Worm (Caenorhabditis elegans) whole organism, L1 larva: ENCODE data around the gene aat-1.

Experiments used
- C16A3.4 ChIP-seq: fragments of 150-350 bp; optimal IDR thresholded peaks from 2 replicates; lab custom pipeline; 2014; ENCODE audit warnings: missing biosample characterization, missing genetic modification characterization
- ama-1 ChIP-seq: fragments of 150-350 bp; optimal IDR thresholded peaks from 2 replicates; lab custom pipeline; 2014
- blmp-1 ChIP-seq: fragments of 150-350 bp; optimal IDR thresholded peaks from 2 replicates; lab custom pipeline; 2014; ENCODE audit warnings: missing biosample characterization, missing genetic modification characterization
- ceh-8 ChIP-seq: fragments of 200-800 bp; sonication (Bioruptor generic); optimal IDR thresholded peaks from 2 replicates; lab custom pipeline; 2018; ENCODE audit warnings: mild to moderate bottlenecking, missing genetic modification characterization, moderate library complexity, missing compliant biosample characterization
- ces-1 ChIP-seq: fragments of 150-350 bp; optimal IDR thresholded peaks from 2 replicates; lab custom pipeline; 2014; ENCODE audit warnings: missing biosample characterization, missing genetic modification reagents, missing genetic modification characterization
- efl-1 ChIP-seq, 4 experiments: fragments of 150-350 bp; optimal IDR thresholded peaks in 3 of 4; peaks in 1 of 4; 1 replicate in 1 of 4; 2 replicates in 3 of 4; lab custom pipeline; 2014; ENCODE audit warnings: missing biosample characterization in 2 of 4, missing genetic modification characterization in 2 of 4, missing genetic modification reagents in 2 of 4
- efl-3 ChIP-seq: fragments of 200-800 bp; sonication (Bioruptor generic); optimal IDR thresholded peaks from 2 replicates; lab custom pipeline; 2018; ENCODE audit warnings: mild to moderate bottlenecking, missing genetic modification characterization, missing compliant biosample characterization
- egl-13 ChIP-seq: sonication (generic microtip); optimal IDR thresholded peaks from 2 replicates; lab custom pipeline; 2016; ENCODE audit warnings: missing genotype, missing genetic modification reagents, missing genetic modification characterization, missing compliant biosample characterization
- egl-27 ChIP-seq, 2 experiments: fragments of 150-350 bp in 1 of 2; sonication (generic microtip); optimal IDR thresholded peaks; 3 replicates each; lab custom pipeline; 2017 to 2018; ENCODE audit warnings: missing biosample characterization in 2 of 2, missing genetic modification characterization in 2 of 2, missing genetic modification reagents in 2 of 2
- elt-2 ChIP-seq: sonication (generic microtip); optimal IDR thresholded peaks from 2 replicates; lab custom pipeline; 2016; ENCODE audit warnings: missing genetic modification characterization, mild to moderate bottlenecking, inconsistent platforms, missing compliant biosample characterization, missing genetic modification reagents
- fkh-8 ChIP-seq: sonication (generic microtip); optimal IDR thresholded peaks from 2 replicates; lab custom pipeline; 2016; ENCODE audit warnings: mild to moderate bottlenecking, missing genetic modification characterization, missing compliant biosample characterization
- fos-1 ChIP-seq: fragments of 150-350 bp; optimal IDR thresholded peaks from 2 replicates; lab custom pipeline; 2014; ENCODE audit warnings: missing biosample characterization, missing genetic modification characterization
- grh-1 ChIP-seq: fragments of 200-800 bp; sonication (Bioruptor generic); IDR thresholded peaks from 2 replicates; pipeline ENCODE4 v1.3.6; 2022; ENCODE audit warnings: missing genetic modification reagents, missing genetic modification characterization, missing compliant biosample characterization
- hlh-4 ChIP-seq: sonication (generic microtip); optimal IDR thresholded peaks from 2 replicates; lab custom pipeline; 2016; ENCODE audit warnings: mild to moderate bottlenecking, missing genetic modification characterization, missing compliant biosample characterization
- lin-13 ChIP-seq: fragments of 150-350 bp; optimal IDR thresholded peaks from 2 replicates; lab custom pipeline; 2014; ENCODE audit warnings: missing biosample characterization, missing genetic modification reagents, missing genetic modification characterization
- lin-15B ChIP-seq: fragments of 150-350 bp; sonication (generic microtip); optimal IDR thresholded peaks from 3 replicates; lab custom pipeline; 2014; ENCODE audit warnings: missing biosample characterization, missing genetic modification characterization
- lir-3 ChIP-seq: sonication (generic microtip); optimal IDR thresholded peaks from 2 replicates; lab custom pipeline; 2016; ENCODE audit warnings: mild to moderate bottlenecking, missing genetic modification characterization, moderate library complexity, missing compliant biosample characterization; ENCODE audit not compliant: poor library complexity
- mab-9 ChIP-seq: fragments of 200-800 bp; sonication (Bioruptor generic); IDR thresholded peaks from 2 replicates; pipeline ENCODE4 v1.3.6; 2022; ENCODE audit warnings: missing genetic modification reagents, missing genetic modification characterization, missing compliant biosample characterization
- mef-2 ChIP-seq: fragments of 150-350 bp; optimal IDR thresholded peaks from 2 replicates; lab custom pipeline; 2014; ENCODE audit warnings: missing biosample characterization, missing genetic modification characterization
- mep-1 ChIP-seq: fragments of 150-350 bp; optimal IDR thresholded peaks from 2 replicates; lab custom pipeline; 2014; ENCODE audit warnings: missing biosample characterization, missing genetic modification characterization
- nhr-12 ChIP-seq: sonication (generic microtip); optimal IDR thresholded peaks from 2 replicates; lab custom pipeline; 2017; ENCODE audit warnings: missing biosample characterization, missing genetic modification characterization
- nhr-20 ChIP-seq: sonication (generic microtip); optimal IDR thresholded peaks from 2 replicates; lab custom pipeline; 2016; ENCODE audit warnings: mild to moderate bottlenecking, missing genetic modification characterization, missing compliant biosample characterization
- nhr-237 ChIP-seq: fragments of 150-350 bp; optimal IDR thresholded peaks from 2 replicates; lab custom pipeline; 2014; ENCODE audit warnings: missing biosample characterization, missing genetic modification characterization
- nhr-76 ChIP-seq: sonication (generic microtip); optimal IDR thresholded peaks from 2 replicates; lab custom pipeline; 2017; ENCODE audit warnings: missing biosample characterization, missing genetic modification characterization
- nhr-90 ChIP-seq: sonication (generic microtip); optimal IDR thresholded peaks from 2 replicates; lab custom pipeline; 2016; ENCODE audit warnings: mild to moderate bottlenecking, missing genetic modification characterization, missing compliant biosample characterization; ENCODE audit not compliant: poor library complexity
- pag-3 ChIP-seq: sonication (generic microtip); optimal IDR thresholded peaks from 2 replicates; lab custom pipeline; 2017; ENCODE audit warnings: missing genetic modification characterization, mild to moderate bottlenecking, missing compliant biosample characterization, antibody characterized with exemption, borderline replicate concordance; ENCODE audit not compliant: insufficient read depth
- pax-3 ChIP-seq: fragments of 200-800 bp; sonication (Bioruptor generic); optimal IDR thresholded peaks from 2 replicates; lab custom pipeline; 2018; ENCODE audit warnings: mild to moderate bottlenecking, missing genetic modification characterization, moderate library complexity, missing compliant biosample characterization
- rnt-1 ChIP-seq: sonication (generic microtip); optimal IDR thresholded peaks from 2 replicates; lab custom pipeline; 2016; ENCODE audit warnings: mild to moderate bottlenecking, missing genetic modification characterization, moderate library complexity, missing compliant biosample characterization
- sox-4 ChIP-seq: sonication (generic microtip); optimal IDR thresholded peaks from 2 replicates; lab custom pipeline; 2016; ENCODE audit warnings: missing genetic modification characterization, missing compliant biosample characterization
- tbx-2 ChIP-seq: sonication (generic microtip); optimal IDR thresholded peaks from 2 replicates; lab custom pipeline; 2016; ENCODE audit warnings: missing genetic modification characterization, missing compliant biosample characterization
- unc-130 ChIP-seq: fragments of 150-350 bp; optimal IDR thresholded peaks from 2 replicates; lab custom pipeline; 2017; ENCODE audit warnings: missing biosample characterization, missing genetic modification characterization, inconsistent platforms
- vab-15 ChIP-seq: sonication (generic microtip); optimal IDR thresholded peaks from 2 replicates; lab custom pipeline; 2017; ENCODE audit warnings: missing genotype, mild to moderate bottlenecking, missing genetic modification characterization, missing compliant biosample characterization
- zag-1 ChIP-seq: fragments of 150-350 bp; optimal IDR thresholded peaks from 2 replicates; lab custom pipeline; 2014; ENCODE audit warnings: missing biosample characterization, missing genetic modification characterization
- ztf-11 ChIP-seq, 2 experiments: sonication (generic microtip); optimal IDR thresholded peaks; 2 replicates each; lab custom pipeline; 2016 to 2017; ENCODE audit warnings: missing genetic modification characterization in 2 of 2, missing biosample characterization in 1 of 2, missing compliant biosample characterization in 1 of 2

aat-1 gene

DNA sequence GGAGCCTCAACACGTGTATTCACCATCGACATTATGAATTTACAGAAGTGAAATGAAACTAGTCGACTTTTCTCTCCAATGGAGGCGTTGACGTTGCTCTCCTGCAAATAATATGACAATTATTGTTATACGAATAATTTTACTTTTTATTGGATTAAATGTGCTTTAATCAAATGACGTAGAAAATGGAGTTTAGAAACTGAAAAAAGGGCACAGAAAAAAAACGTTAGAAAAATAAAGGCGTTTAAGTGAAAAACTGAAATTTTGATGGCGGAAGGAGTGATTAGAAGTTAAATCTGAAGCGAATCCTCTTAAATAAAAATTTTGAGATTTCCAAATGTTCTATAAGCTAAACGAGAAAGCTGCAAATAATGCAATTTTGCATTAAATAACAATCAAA is 21.5 kb downstream of the aat-1 start, which contains the start of gene npr-2:
TSS of gene npr-2 (minus strand) at position 101 of the 400 bp plus-strand sequence.
- no peak for TF ChIP-seq efl-1 (optimal IDR thresholded peaks at IDR 0.05; lab: Kevin White, UChicago)
- TF ChIP-seq efl-1 (GFP tag; optimal IDR thresholded peaks at IDR 0.05 in 1 of 2; lab: Kevin White, UChicago), result no peak
- no peak for TF ChIP-seq vab-15 (tag; lab: Kevin White, UChicago)
- TF ChIP-seq nhr-76 (tag; lab: Kevin White, UChicago), result no peak
- no peak for TF ChIP-seq nhr-20 (tag; lab: Kevin White, UChicago)
- TF ChIP-seq fos-1, result no peak
- TF ChIP-seq egl-27 (tag; optimal IDR thresholded peaks at IDR 0.05; lab: Kevin White, UChicago), result no peak
- TF ChIP-seq sox-4 (tag; lab: Kevin White, UChicago), result no peak
- TF ChIP-seq elt-2 (tag; lab: Kevin White, UChicago), result no peak
- TF ChIP-seq egl-13 (tag; lab: Kevin White, UChicago), result no peak
- TF ChIP-seq lin-15B (tag; lab: Kevin White, UChicago), result no peak
- TF ChIP-seq C16A3.4, result no peak
- TF ChIP-seq efl-3 (GFP tag; lab: Kevin White, UChicago), result no peak
- no peak for TF ChIP-seq mab-9 (GFP tag; lab: Robert Waterston, UW)
- no peak for TF ChIP-seq ceh-8 (GFP tag; lab: Kevin White, UChicago)
- TF ChIP-seq blmp-1 (tag; lab: Kevin White, UChicago), result no peak
- TF ChIP-seq fkh-8 (tag; lab: Kevin White, UChicago), result no peak
- TF ChIP-seq ztf-11 (tag; optimal IDR thresholded peaks at IDR 0.05; lab: Kevin White, UChicago), result no peak
- TF ChIP-seq lir-3 (tag; lab: Kevin White, UChicago), result no peak

DNA sequence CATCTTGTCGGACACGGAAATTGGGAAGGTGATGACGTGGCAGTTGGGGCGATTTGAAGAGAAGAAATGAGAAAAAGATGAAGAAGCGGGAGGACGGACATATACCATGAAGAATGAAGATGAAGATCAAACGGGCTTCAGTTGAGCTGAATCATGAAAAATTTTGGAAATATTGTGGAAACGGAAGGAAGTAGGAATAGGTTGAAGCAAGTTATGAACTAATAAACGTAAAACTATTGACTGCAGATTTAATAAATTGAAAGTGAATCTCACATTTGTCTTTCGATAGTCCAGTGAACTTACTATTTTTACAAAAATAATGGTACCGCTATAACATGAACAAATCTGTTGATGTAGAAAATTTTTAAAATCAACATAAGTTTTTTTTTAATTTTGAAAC is 35.0 kb downstream of the aat-1 start, which contains the start of gene lron-14:
TSS of gene lron-14 (minus strand) at position 101 of the 400 bp plus-strand sequence.
- TF ChIP-seq pag-3, result no peak
- no peak for TF ChIP-seq nhr-12 (tag; lab: Kevin White, UChicago)
- TF ChIP-seq zag-1, result no peak
- no peak for TF ChIP-seq hlh-4 (tag; lab: Kevin White, UChicago)
- no peak for TF ChIP-seq C16A3.4
- TF ChIP-seq mef-2 (tag; lab: Kevin White, UChicago), result no peak
- no peak for TF ChIP-seq grh-1 (GFP tag; lab: Robert Waterston, UW)
- no peak for TF ChIP-seq ama-1 (lab: Kevin White, UChicago)

DNA sequence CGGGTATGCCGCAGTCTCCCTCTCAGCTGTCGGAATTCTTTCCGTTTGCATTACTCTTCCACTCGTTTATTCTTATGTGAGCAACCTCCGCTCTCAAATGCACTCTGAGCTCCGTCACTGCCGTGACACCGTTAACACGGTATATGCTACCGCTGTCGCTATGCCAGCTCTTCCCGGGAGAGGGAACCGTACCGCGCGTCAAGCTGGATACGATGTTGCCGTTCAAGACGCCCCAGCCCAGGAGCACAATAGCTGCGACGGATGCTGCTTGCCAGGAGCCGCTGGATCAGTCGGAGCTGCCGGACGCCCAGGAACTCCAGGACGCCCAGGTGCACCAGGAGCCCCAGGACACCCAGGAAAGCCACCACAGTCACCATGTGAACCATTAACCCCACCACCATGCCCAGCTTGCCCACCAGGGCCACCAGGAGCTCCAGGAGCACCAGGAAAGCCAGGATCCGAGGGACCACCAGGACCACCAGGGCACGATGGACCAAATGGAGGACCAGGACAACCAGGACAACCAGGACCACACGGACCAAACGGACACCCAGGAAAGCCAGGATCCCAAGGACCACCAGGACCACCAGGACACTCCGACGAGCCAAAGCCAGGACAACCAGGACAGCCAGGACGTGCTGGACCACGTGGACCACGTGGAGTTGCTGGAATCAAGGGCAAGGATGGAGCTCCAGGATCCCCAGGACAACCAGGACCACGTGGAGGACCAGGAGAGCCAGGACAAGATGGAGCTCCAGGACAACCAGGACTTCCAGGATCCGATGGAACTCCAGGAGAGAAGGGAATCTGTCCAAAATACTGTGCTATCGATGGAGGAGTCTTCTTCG is 37.7 kb downstream of the aat-1 start:
- TF ChIP-seq egl-13 (tag; lab: Kevin White, UChicago) (no peak), pax-3 (tag; lab: Kevin White, UChicago) (no peak), nhr-237 (tag; lab: Kevin White, UChicago) (no peak), nhr-20 (tag; lab: Kevin White, UChicago) (no peak), ces-1 (GFP tag; lab: Kevin White, UChicago) (no peak), rnt-1 (tag; lab: Kevin White, UChicago) (no peak), unc-130 (tag; lab: Kevin White, UChicago) (no peak), mep-1 (tag; lab: Kevin White, UChicago) (no peak), tbx-2 (no peak)

DNA sequence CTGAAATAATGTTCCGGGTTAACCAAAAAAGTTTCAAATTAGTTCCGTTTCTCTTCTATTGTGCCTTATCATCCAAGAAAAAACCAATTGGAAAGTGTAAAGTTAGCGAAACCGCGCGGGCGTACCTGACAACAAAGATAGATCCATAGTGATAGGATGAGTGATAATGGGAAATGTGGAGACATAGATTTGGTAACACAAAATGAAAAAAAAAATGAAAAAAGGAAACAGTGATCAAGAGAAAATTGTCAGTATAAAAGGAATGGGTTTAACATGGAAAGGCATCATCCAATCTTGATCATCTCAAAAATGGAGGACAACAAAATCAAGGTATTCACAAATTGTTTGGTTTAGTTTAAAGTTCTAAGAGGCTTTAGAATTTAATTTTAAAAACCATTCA is 38.4 kb downstream of the aat-1 start, which contains the start of gene col-122:
TSS of gene col-122 (plus strand) at position 301 of the 400 bp plus-strand sequence.
- no peak for TF ChIP-seq lin-13 (GFP tag; lab: Kevin White, UChicago)
- peak; percentile 26 for TF ChIP-seq blmp-1 (tag; lab: Kevin White, UChicago)
- TF ChIP-seq nhr-90 (tag; lab: Kevin White, UChicago), result no peak
